Worm (Caenorhabditis elegans): ENCODE data around the gene egl-26.
A peak's percentile ranks its signal among the peaks of the same experiment; 100 is the strongest.

Gene egl-26

ce11 chrII:65484-65883 is 4.0 kb upstream of the egl-26 start:
- TF ChIP-seq pax-1 (tag; optimal IDR thresholded peaks at IDR 0.05) (no peak), Y22D7AL.16 (tag; optimal IDR thresholded peaks at IDR 0.05) (no peak), che-1 (tag; optimal IDR thresholded peaks at IDR 0.05) (no peak)

- TF ChIP-seq fkh-10 (GFP tag; optimal IDR thresholded peaks at IDR 0.05) (no peak), ets-4 (tag; optimal IDR thresholded peaks at IDR 0.05) (peak; percentile 75), hlh-8 (tag; optimal IDR thresholded peaks at IDR 0.05) (peak; percentile 76), pag-3 (tag; optimal IDR thresholded peaks at IDR 0.05; ENCODE audit: borderline replicate concordance) (no peak), ceh-18 (tag; optimal IDR thresholded peaks at IDR 0.05) (peak; percentile 34), ceh-34 (tag; optimal IDR thresholded peaks at IDR 0.05) (peak; percentile 63), Y22D7AL.16 (tag; optimal IDR thresholded peaks at IDR 0.05) (no peak), lim-6 (tag; optimal IDR thresholded peaks at IDR 0.05) (no peak), pax-1 (tag; optimal IDR thresholded peaks at IDR 0.05) (peak; percentile 79), ceh-6 (GFP tag; optimal IDR thresholded peaks at IDR 0.05) (no peak), sox-2 (GFP tag; IDR thresholded peaks at IDR 0.05) (peak; percentile 67), F13H6.1 (tag; optimal IDR thresholded peaks at IDR 0.05) (no peak), pqm-1 (tag; optimal IDR thresholded peaks at IDR 0.05) (peak; percentile 3), K02D7.2 (tag; optimal IDR thresholded peaks at IDR 0.05) (no peak), pha-2 (tag; optimal IDR thresholded peaks at IDR 0.05) (peak; percentile 1), npax-4 (tag; optimal IDR thresholded peaks at IDR 0.05) (no peak), eyg-1 (tag; optimal IDR thresholded peaks at IDR 0.05) (peak; percentile 84), T23F11.4 (GFP tag; optimal IDR thresholded peaks at IDR 0.05) (no peak), sdc-2 (tag; optimal IDR thresholded peaks at IDR 0.05) (peak; percentile 38), rnt-1 (tag; optimal IDR thresholded peaks at IDR 0.05) (peak; percentile 31), hlh-30 (tag; optimal IDR thresholded peaks at IDR 0.05; ENCODE audit: insufficient read depth) (peak; percentile 84), hlh-13 (GFP tag; optimal IDR thresholded peaks at IDR 0.05) (no peak), ceh-2 (tag; optimal IDR thresholded peaks at IDR 0.05) (peak; percentile 64), nhr-11 (tag; optimal IDR thresholded peaks at IDR 0.05) (no peak), ceh-22 (tag; optimal IDR thresholded peaks at IDR 0.05) (no peak), mec-3 (tag; optimal IDR thresholded peaks at IDR 0.05; ENCODE audit: borderline replicate concordance) (peak; percentile 28), ceh-31 (tag; optimal IDR thresholded peaks at IDR 0.05) (peak; percentile 79), elt-2 (tag; optimal IDR thresholded peaks at IDR 0.05) (peak; percentile 39), unc-86 (tag; optimal IDR thresholded peaks at IDR 0.05) (no peak), tbx-7 (tag; optimal IDR thresholded peaks at IDR 0.05) (peak; percentile 38), tbx-2 (tag; optimal IDR thresholded peaks at IDR 0.05) (peak; percentile 84), dve-1 (tag; optimal IDR thresholded peaks at IDR 0.05) (peak; percentile 31), pros-1 (tag; optimal IDR thresholded peaks at IDR 0.05) (peak; percentile 83), hlh-15 (tag; optimal IDR thresholded peaks at IDR 0.05) (no peak), syd-9 (tag; optimal IDR thresholded peaks at IDR 0.05) (peak; percentile 17), unc-55 (GFP tag; optimal IDR thresholded peaks at IDR 0.05) (peak; percentile 69), nfya-1 (tag; optimal IDR thresholded peaks at IDR 0.05) (peak; percentile 48), K09A11.1 (tag; optimal IDR thresholded peaks at IDR 0.05; ENCODE audit: insufficient read depth) (no peak), zip-5 (tag; optimal IDR thresholded peaks at IDR 0.05) (no peak), ref-2 (tag; optimal IDR thresholded peaks at IDR 0.05) (peak; percentile 92), ceh-30 (tag; optimal IDR thresholded peaks at IDR 0.05) (peak; percentile 63), unc-42 (tag; optimal IDR thresholded peaks at IDR 0.05) (peak; percentile 13), madf-2 (tag; optimal IDR thresholded peaks at IDR 0.05) (peak; percentile 46), pat-9 (tag; optimal IDR thresholded peaks at IDR 0.05) (no peak), gmeb-2 (tag; optimal IDR thresholded peaks at IDR 0.05) (no peak), nhr-232 (tag; optimal IDR thresholded peaks at IDR 0.05) (no peak)
These were observed 3.1 kb upstream of the egl-26 start for ce11 chrII:66322-66721.

Data from whole organism, late embryonic.